Worm (Caenorhabditis elegans): ENCODE results near the gene sup-9.

Gene sup-9

DNA sequence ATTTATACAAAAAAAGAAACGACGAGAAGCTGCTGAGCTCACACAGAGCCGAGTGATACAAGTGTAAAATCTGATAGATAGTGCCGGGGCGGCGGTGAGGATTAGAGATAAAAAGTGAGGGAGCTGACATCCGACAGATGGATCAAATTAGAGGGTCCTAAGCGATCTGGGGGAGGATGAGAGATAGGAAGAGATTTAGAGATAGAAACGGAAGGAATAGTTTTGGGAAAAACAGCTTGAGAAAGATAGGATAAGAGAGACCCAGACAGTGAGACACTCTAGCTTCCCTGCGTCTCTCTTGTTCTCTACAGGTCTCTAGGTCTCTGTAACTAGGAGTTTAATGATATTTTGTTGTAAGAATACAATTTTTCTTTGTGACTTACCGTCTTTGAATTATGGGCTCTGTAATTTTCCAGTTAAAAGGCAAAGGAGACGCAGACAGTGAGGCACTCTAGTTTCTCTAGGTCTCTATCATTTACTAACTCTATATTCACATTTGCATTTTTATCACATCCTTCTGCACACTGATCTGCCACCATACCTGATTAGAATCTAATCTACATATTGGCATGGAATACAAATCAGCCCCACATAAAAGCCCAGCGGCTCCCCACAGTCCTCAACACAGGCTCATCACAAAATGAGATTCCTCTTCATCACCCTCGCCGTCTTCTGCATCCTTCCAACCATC lies at the start of gene sup-9, which contains the start of gene nspf-1:
Gene sup-9, minus strand, starts transcription at position 43 of the 691 bp plus-strand sequence.
Gene nspf-1, plus strand, starts transcription at position 641 of the 691 bp plus-strand sequence.
- TF ChIP-seq ets-7 (tag; optimal IDR thresholded peaks at IDR 0.05): no peak
- no peak for TF ChIP-seq flt-1 (GFP tag; IDR thresholded peaks at IDR 0.05)
- TF ChIP-seq F13C5.2 (tag; optimal IDR thresholded peaks at IDR 0.05): no peak
- TF ChIP-seq ceh-36 (tag; optimal IDR thresholded peaks at IDR 0.05): no peak
- TF ChIP-seq tbx-37 (GFP tag; conservative IDR thresholded peaks at IDR 0.05): no peak
- no peak for TF ChIP-seq tbx-11 (GFP tag; IDR thresholded peaks at IDR 0.05)
- TF ChIP-seq ceh-13 (GFP tag; optimal IDR thresholded peaks at IDR 0.05): no peak

DNA sequence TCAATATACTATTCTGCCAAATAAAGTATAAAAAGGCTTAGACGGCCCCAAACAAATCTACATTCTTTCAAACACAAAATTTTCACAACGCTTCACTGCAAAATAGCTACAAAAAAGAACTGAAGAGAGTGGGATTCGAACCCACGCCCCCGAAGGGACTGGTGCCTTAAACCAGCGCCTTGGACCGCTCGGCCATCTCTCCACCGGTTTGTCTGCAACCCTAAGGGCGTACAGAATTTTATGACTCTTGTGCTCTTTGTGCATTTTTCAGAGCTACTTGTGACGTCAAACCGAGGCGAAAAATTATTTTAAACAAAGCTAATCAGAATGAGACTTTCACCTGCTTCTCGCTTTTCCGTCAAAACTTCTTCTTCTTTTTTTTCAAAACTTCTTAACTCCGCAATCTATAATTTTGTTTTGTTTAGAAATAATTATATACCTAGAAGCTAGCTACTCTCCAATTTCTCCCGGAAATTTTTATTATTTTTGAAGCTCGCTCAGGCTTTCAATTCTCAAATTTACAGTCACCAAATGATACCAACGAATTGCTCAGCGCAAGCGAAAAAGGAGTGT lies 49.4 kb upstream of the sup-9 start, which contains the start of gene T05A8.8:
Gene T05A8.8, plus strand, starts transcription at position 523 of the 573 bp plus-strand sequence.
- TF ChIP-seq hmg-4 (GFP tag; optimal IDR thresholded peaks at IDR 0.05): no peak
- no peak for TF ChIP-seq ceh-36 (tag; optimal IDR thresholded peaks at IDR 0.05)
- no peak for TF ChIP-seq ama-1 (optimal IDR thresholded peaks at IDR 0.05)
- no peak for TF ChIP-seq tbx-11 (GFP tag; IDR thresholded peaks at IDR 0.05)
- no peak for TF ChIP-seq B0310.2 (tag; optimal IDR thresholded peaks at IDR 0.05)
- TF ChIP-seq F13C5.2 (tag; optimal IDR thresholded peaks at IDR 0.05): no peak
- no peak for TF ChIP-seq aly-1 (tag; optimal IDR thresholded peaks at IDR 0.05)
- no peak for TF ChIP-seq scrt-1 (GFP tag; IDR thresholded peaks at IDR 0.05)
- no peak for TF ChIP-seq tbx-37 (GFP tag; conservative IDR thresholded peaks at IDR 0.05)
- TF ChIP-seq tra-4 (tag; optimal IDR thresholded peaks at IDR 0.05): no peak
- no peak for TF ChIP-seq hmbx-1 (tag; optimal IDR thresholded peaks at IDR 0.05)

DNA sequence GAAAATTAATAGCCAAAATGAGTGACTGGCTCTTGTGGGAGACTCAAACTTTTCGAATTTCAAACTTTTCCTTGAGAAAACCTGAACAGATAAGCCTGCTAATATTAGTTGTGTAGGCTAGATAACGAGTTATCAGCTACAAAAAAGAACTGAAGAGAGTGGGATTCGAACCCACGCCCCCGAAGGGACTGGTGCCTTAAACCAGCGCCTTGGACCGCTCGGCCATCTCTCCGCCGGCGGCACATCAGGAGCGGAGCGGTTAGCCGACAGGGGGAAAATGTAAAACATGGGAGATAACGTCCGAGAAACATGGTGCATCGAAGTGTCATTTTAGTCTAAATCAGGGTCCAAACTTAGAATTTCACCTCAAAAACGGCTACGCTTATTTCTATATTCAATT lies 48.8 kb upstream of the sup-9 start:
- TF ChIP-seq sea-1 (GFP tag; conservative IDR thresholded peaks at IDR 0.05): no peak
- TF ChIP-seq ceh-36 (tag; optimal IDR thresholded peaks at IDR 0.05): no peak
- TF ChIP-seq F13C5.2 (tag; optimal IDR thresholded peaks at IDR 0.05): no peak
- no peak for TF ChIP-seq ets-7 (tag; optimal IDR thresholded peaks at IDR 0.05)
- no peak for TF ChIP-seq scrt-1 (GFP tag; IDR thresholded peaks at IDR 0.05)
- no peak for TF ChIP-seq B0310.2 (tag; optimal IDR thresholded peaks at IDR 0.05)
- no peak for TF ChIP-seq hmbx-1 (tag; optimal IDR thresholded peaks at IDR 0.05)
- no peak for TF ChIP-seq ceh-13 (GFP tag; optimal IDR thresholded peaks at IDR 0.05)
- no peak for TF ChIP-seq pes-1 (GFP tag; IDR thresholded peaks at IDR 0.05)

DNA sequence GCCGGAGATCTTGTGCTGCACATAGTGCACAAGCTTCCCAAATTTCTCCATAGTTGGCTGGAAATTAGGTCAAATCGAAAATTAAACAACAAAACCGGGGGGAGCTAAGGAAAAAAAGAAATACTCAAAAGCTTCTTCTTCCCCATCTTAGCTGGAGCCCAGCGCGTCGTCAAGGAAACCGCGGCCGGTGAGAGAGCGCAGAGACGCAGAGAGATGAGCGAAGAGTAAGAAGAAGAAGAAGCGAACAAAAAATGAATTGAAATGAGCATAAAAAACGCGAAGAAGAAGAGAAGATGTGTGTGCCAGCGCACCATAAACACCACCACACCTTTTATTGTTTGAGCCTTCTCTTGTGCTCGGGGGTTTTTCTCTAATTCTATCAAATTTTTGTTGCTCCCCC lies 48.4 kb upstream of the sup-9 start, which contains the start of gene wdr-31:
Gene wdr-31, minus strand, starts transcription at position 101 of the 400 bp plus-strand sequence.
- TF ChIP-seq tra-4 (tag; optimal IDR thresholded peaks at IDR 0.05): no peak
- TF ChIP-seq aly-1 (tag; optimal IDR thresholded peaks at IDR 0.05): no peak
- TF ChIP-seq ets-7 (tag; optimal IDR thresholded peaks at IDR 0.05): no peak
- no peak for TF ChIP-seq scrt-1 (GFP tag; IDR thresholded peaks at IDR 0.05)
- no peak for TF ChIP-seq hmbx-1 (tag; optimal IDR thresholded peaks at IDR 0.05)
- TF ChIP-seq hmg-4 (GFP tag; optimal IDR thresholded peaks at IDR 0.05): no peak
- TF ChIP-seq pes-1 (GFP tag; IDR thresholded peaks at IDR 0.05): no peak
- TF ChIP-seq ceh-36 (tag; optimal IDR thresholded peaks at IDR 0.05): no peak
- TF ChIP-seq tbx-37 (GFP tag; conservative IDR thresholded peaks at IDR 0.05): no peak
- TF ChIP-seq F13C5.2 (tag; optimal IDR thresholded peaks at IDR 0.05): no peak
- TF ChIP-seq ceh-13 (GFP tag; optimal IDR thresholded peaks at IDR 0.05): no peak
- TF ChIP-seq hnd-1 (tag; optimal IDR thresholded peaks at IDR 0.05): no peak
- no peak for TF ChIP-seq flt-1 (GFP tag; IDR thresholded peaks at IDR 0.05)
- TF ChIP-seq tbx-11 (GFP tag; IDR thresholded peaks at IDR 0.05): no peak
- no peak for TF ChIP-seq sea-1 (GFP tag; conservative IDR thresholded peaks at IDR 0.05)
- TF ChIP-seq ama-1 (optimal IDR thresholded peaks at IDR 0.05): no peak
- TF ChIP-seq B0310.2 (tag; optimal IDR thresholded peaks at IDR 0.05): no peak

DNA sequence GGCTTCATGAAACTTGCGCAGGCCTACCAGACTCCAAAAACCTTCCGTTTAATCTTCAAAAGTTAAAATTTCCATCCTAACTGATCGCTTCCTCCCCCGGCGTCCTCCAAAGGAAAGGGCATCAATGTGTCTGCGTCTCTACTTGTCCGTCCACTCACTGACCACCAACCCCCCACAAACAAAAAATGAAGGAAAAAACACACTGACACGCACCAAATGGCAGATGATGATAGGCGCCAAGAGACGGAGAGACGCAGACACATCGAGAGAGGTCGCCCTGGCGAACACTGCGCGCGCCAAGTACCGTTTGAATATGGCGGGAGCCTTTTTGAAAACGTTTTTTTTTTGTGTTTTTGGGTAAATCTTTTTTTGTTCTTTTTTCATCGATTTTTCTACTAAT lies 47.9 kb upstream of the sup-9 start:
- TF ChIP-seq ceh-13 (GFP tag; optimal IDR thresholded peaks at IDR 0.05) (no peak), scrt-1 (GFP tag; IDR thresholded peaks at IDR 0.05) (0 out of 2 replicates have a peak, but pooled peaks have one; percentile 27)

DNA sequence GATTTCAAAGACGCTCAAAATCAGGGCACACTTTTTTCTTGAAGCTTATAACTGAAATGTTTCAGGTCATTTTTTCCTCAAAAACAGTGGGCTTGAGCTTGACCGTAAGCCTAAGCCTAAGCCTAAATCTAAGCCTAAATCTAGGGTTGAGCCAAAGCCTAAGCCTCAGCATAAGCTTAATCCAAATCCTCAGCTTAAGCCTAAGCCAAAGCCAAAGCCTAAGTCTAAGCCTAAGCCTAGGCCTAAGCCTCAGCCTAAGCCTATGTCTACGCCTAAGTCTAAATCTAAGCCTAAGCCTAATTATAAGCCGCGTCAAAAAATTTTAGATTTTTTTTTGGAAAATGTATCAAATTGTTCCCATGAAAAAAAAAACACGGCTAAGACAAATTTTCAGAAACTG lies 47.4 kb upstream of the sup-9 start:
- TF ChIP-seq F13C5.2 (tag; optimal IDR thresholded peaks at IDR 0.05) (no peak), ceh-36 (tag; optimal IDR thresholded peaks at IDR 0.05) (peak; percentile 66), scrt-1 (GFP tag; IDR thresholded peaks at IDR 0.05) (no peak)

DNA sequence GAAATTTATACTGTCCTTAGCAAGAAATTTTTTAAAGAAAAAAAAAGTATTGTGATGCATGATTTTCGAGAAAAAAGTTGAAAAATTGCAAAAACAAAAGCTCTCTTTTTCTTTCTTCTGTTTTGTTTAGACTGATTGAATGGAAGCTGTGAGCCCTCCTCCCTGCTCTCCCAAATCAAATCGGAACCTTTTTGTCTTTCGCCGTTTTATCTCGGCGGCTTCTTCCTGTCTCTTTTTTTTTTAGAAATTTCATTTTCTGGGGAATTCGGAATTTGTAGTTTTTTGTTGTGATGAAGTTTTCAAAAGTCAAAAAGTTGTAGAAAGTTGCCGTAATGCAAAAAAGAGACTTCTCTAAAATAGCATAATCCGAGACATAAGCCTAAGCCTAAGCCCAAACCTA lies 43.8 kb upstream of the sup-9 start:
- TF ChIP-seq pes-1 (GFP tag; IDR thresholded peaks at IDR 0.05) (no peak), flt-1 (GFP tag; IDR thresholded peaks at IDR 0.05) (no peak), ama-1 (optimal IDR thresholded peaks at IDR 0.05) (no peak), ceh-13 (GFP tag; optimal IDR thresholded peaks at IDR 0.05) (no peak), scrt-1 (GFP tag; IDR thresholded peaks at IDR 0.05) (no peak), hmg-4 (GFP tag; optimal IDR thresholded peaks at IDR 0.05) (no peak), F13C5.2 (tag; optimal IDR thresholded peaks at IDR 0.05) (no peak)

DNA sequence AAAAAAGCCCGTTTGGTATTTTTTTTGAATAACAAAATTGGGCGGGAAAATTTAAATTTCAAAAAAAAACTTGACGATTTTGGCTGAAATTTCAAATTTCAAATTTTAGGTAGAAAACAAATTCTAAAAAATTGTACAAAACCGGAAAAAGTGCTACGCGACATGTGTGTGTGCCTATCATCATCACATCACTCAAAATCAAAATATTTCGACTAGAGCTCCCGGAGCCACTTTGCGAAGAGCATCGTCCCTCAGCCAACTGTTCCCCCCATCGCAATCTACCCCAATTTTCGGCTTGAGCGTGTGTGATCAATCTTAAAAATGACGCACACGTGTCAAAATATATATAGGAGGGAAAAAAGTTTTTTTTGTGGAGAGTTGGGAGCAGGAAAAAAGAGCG lies 39.9 kb upstream of the sup-9 start:
- TF ChIP-seq scrt-1 (GFP tag; IDR thresholded peaks at IDR 0.05): no peak
- TF ChIP-seq hmg-4 (GFP tag; optimal IDR thresholded peaks at IDR 0.05): no peak
- TF ChIP-seq hmbx-1 (tag; optimal IDR thresholded peaks at IDR 0.05): no peak
- no peak for TF ChIP-seq hnd-1 (tag; optimal IDR thresholded peaks at IDR 0.05)
- no peak for TF ChIP-seq ets-7 (tag; optimal IDR thresholded peaks at IDR 0.05)
- no peak for TF ChIP-seq aly-1 (tag; optimal IDR thresholded peaks at IDR 0.05)
- TF ChIP-seq B0310.2 (tag; optimal IDR thresholded peaks at IDR 0.05): no peak
- no peak for TF ChIP-seq pes-1 (GFP tag; IDR thresholded peaks at IDR 0.05)
- no peak for TF ChIP-seq F13C5.2 (tag; optimal IDR thresholded peaks at IDR 0.05)
- no peak for TF ChIP-seq tra-4 (tag; optimal IDR thresholded peaks at IDR 0.05)
- TF ChIP-seq tbx-11 (GFP tag; IDR thresholded peaks at IDR 0.05): no peak
- TF ChIP-seq sea-1 (GFP tag; conservative IDR thresholded peaks at IDR 0.05): no peak
